Worm (Caenorhabditis elegans) whole organism, L2 larva: Measurements from ENCODE around the gene str-44.

Experiments
- ama-1 ChIP-seq: fragments of 150-350 bp; optimal IDR thresholded peaks from 2 replicates; lab custom pipeline; 2018; ENCODE audit warnings: inconsistent platforms
- crh-2 ChIP-seq: sonication (generic microtip); optimal IDR thresholded peaks from 2 replicates; lab custom pipeline; 2017; ENCODE audit warnings: missing biosample characterization, missing genetic modification characterization
- elt-3 ChIP-seq: sonication (generic microtip); optimal IDR thresholded peaks from 2 replicates; lab custom pipeline; 2017; ENCODE audit warnings: missing biosample characterization, missing genetic modification characterization
- lin-39 ChIP-seq: fragments of 150-350 bp; optimal IDR thresholded peaks from 2 replicates; lab custom pipeline; 2014; ENCODE audit warnings: missing biosample characterization, missing genetic modification reagents, missing genetic modification characterization
- nhr-12 ChIP-seq: fragments of 150-350 bp; optimal IDR thresholded peaks from 2 replicates; lab custom pipeline; 2014; ENCODE audit warnings: missing biosample characterization, missing genetic modification characterization
- nhr-237 ChIP-seq: fragments of 150-350 bp; optimal IDR thresholded peaks from 2 replicates; lab custom pipeline; 2014; ENCODE audit warnings: missing biosample characterization, missing genetic modification characterization
- nhr-6 ChIP-seq: fragments of 150-350 bp; optimal IDR thresholded peaks from 2 replicates; lab custom pipeline; 2014; ENCODE audit warnings: missing biosample characterization, missing genetic modification characterization
- nhr-77 ChIP-seq: fragments of 150-350 bp; optimal IDR thresholded peaks from 2 replicates; lab custom pipeline; 2014; ENCODE audit warnings: missing biosample characterization, missing genetic modification characterization
- sma-9 ChIP-seq, 2 experiments: fragments of 150-350 bp in 1 of 2; sonication (generic microtip) in 1 of 2; optimal IDR thresholded peaks; 2 replicates each; lab custom pipeline; 2014 to 2016; ENCODE audit warnings: missing genetic modification characterization in 2 of 2, mild to moderate bottlenecking in 1 of 2, missing biosample characterization in 1 of 2, missing compliant biosample characterization in 1 of 2, missing genetic modification reagents in 1 of 2, moderate library complexity in 1 of 2
- snpc-4 ChIP-seq: fragments of 150-350 bp; optimal IDR thresholded peaks from 2 replicates; lab custom pipeline; 2014; ENCODE audit warnings: missing biosample characterization, missing genetic modification characterization
- unc-62 ChIP-seq: fragments of 150-350 bp; optimal IDR thresholded peaks from 2 replicates; lab custom pipeline; 2014; ENCODE audit warnings: missing biosample characterization, missing genetic modification reagents, missing genetic modification characterization
- ztf-4 ChIP-seq: fragments of 150-350 bp; optimal IDR thresholded peaks from 2 replicates; lab custom pipeline; 2014; ENCODE audit warnings: missing biosample characterization, missing genetic modification characterization

DNA sequence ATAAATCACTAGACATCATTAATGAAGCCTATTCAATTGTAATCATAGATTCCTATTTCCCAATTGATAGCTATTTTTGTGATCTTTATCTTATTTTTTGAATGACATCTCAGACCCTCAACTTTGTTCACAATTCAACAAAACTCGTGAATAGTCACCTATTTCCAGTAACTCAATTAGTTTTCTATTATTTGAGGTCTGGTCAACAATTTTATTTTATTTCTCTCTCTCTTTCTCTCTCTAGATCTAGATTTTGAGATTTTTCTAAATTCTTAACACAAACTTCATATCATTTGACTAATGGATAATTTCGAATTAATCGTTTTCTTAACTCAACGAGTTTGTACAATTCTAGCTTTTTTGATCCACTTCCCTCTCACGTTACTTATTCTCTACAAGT is 3.5 kb upstream of the str-44 start, which contains the start of gene str-1:
- no peak for TF ChIP-seq snpc-4 (tag; lab: Kevin White, UChicago)
- TF ChIP-seq elt-3 (tag; lab: Kevin White, UChicago), result no peak
- TF ChIP-seq nhr-12 (tag; lab: Kevin White, UChicago), result no peak
- no peak for TF ChIP-seq ama-1 (lab: Kevin White, UChicago)
- no peak for TF ChIP-seq ztf-4 (tag; lab: Kevin White, UChicago)
- no peak for TF ChIP-seq lin-39 (tag; lab: Kevin White, UChicago)
- no peak for TF ChIP-seq nhr-6 (tag; lab: Kevin White, UChicago)
- TF ChIP-seq crh-2 (tag; lab: Kevin White, UChicago), result no peak
- TF ChIP-seq nhr-237 (tag; lab: Kevin White, UChicago), result no peak
- no peak for TF ChIP-seq sma-9 (GFP tag; optimal IDR thresholded peaks at IDR 0.05; lab: Kevin White, UChicago)
- no peak for TF ChIP-seq sma-9 (tag; optimal IDR thresholded peaks at IDR 0.05; lab: Kevin White, UChicago)
- no peak for TF ChIP-seq nhr-77 (tag; lab: Kevin White, UChicago)
- no peak for TF ChIP-seq unc-62 (GFP tag; lab: Kevin White, UChicago)
